Fruit fly (Drosophila melanogaster) whole organism, embryonic: ENCODE data around the gene Zip89B.

ENCODE experiments used
- Adf1 ChIP-seq: fragments of 200-800 bp; sonication (Bioruptor generic); IDR thresholded peaks from 2 replicates; pipeline ENCODE4 v1.3.6; 2022; ENCODE audit warnings: missing biosample characterization, missing genetic modification characterization
- CG10366 ChIP-seq: fragments of 200-800 bp; sonication (Bioruptor generic); IDR thresholded peaks from 2 replicates; pipeline ENCODE4 v1.3.6; 2022; ENCODE audit warnings: missing biosample characterization, missing genetic modification characterization
- CG11247 ChIP-seq: fragments of 200-800 bp; sonication (Bioruptor generic); IDR thresholded peaks from 2 replicates; pipeline ENCODE4 v1.3.6; 2022; ENCODE audit warnings: missing biosample characterization, missing genetic modification characterization
- CG11504 ChIP-seq: fragments of 200-800 bp; sonication (Bioruptor generic); optimal IDR thresholded peaks from 3 replicates; lab custom pipeline; 2019; ENCODE audit warnings: missing biosample characterization, mild to moderate bottlenecking, missing genetic modification characterization, moderate library complexity
- CG13287 ChIP-seq: fragments of 200-800 bp; sonication (Bioruptor generic); IDR thresholded peaks from 2 replicates; pipeline ENCODE4 v1.3.6; 2022; ENCODE audit warnings: missing biosample characterization, missing genetic modification characterization; ENCODE audit not compliant: partially characterized antibody
- CG14441 ChIP-seq: fragments of 200-800 bp; sonication (Bioruptor generic); IDR thresholded peaks from 2 replicates; pipeline ENCODE4 v1.3.6; 2022; ENCODE audit warnings: missing biosample characterization, missing genetic modification characterization
- CG17912 ChIP-seq: fragments of 200-800 bp; sonication (Bioruptor generic); optimal IDR thresholded peaks from 2 replicates; lab custom pipeline; 2018; ENCODE audit warnings: missing biosample characterization, mild to moderate bottlenecking, missing genetic modification characterization
- CG2116 ChIP-seq: fragments of 200-800 bp; sonication (Bioruptor generic); optimal IDR thresholded peaks from 3 replicates; lab custom pipeline; 2018; ENCODE audit warnings: missing biosample characterization, mild to moderate bottlenecking, missing genetic modification characterization
- CG2129 ChIP-seq: fragments of 200-800 bp; sonication (Bioruptor generic); IDR thresholded peaks from 2 replicates; pipeline ENCODE4 v1.3.6; 2022; ENCODE audit warnings: missing biosample characterization, missing genetic modification characterization; ENCODE audit not compliant: partially characterized antibody
- CG32532 ChIP-seq: fragments of 200-800 bp; sonication (Bioruptor generic); IDR thresholded peaks from 2 replicates; pipeline ENCODE4 v1.3.6; 2022; ENCODE audit warnings: missing biosample characterization, missing genetic modification characterization
- CG32772 ChIP-seq: fragments of 200-800 bp; sonication (Bioruptor generic); IDR thresholded peaks from 2 replicates; pipeline ENCODE4 v1.3.6; 2022; ENCODE audit warnings: missing biosample characterization, missing genetic modification characterization
- CG3407 ChIP-seq: fragments of 200-800 bp; sonication (Bioruptor generic); optimal IDR thresholded peaks from 2 replicates; lab custom pipeline; 2018; ENCODE audit warnings: missing biosample characterization, mild to moderate bottlenecking, missing genetic modification characterization
- CG34376 ChIP-seq: fragments of 200-800 bp; sonication (Bioruptor generic); optimal IDR thresholded peaks from 2 replicates; lab custom pipeline; 2018; ENCODE audit warnings: missing biosample characterization, mild to moderate bottlenecking, missing genetic modification characterization
- CG42726 ChIP-seq: fragments of 200-800 bp; sonication (Bioruptor generic); IDR thresholded peaks from 2 replicates; pipeline ENCODE4 v1.3.6; 2022; ENCODE audit warnings: missing biosample characterization, missing genetic modification characterization; ENCODE audit not compliant: partially characterized antibody
- CG4730 ChIP-seq: fragments of 200-800 bp; sonication (Bioruptor generic); IDR thresholded peaks from 2 replicates; pipeline ENCODE4 v1.3.6; 2022; ENCODE audit warnings: missing biosample characterization, missing genetic modification characterization
- CG6683 ChIP-seq: fragments of 200-800 bp; sonication (Bioruptor generic); optimal IDR thresholded peaks from 2 replicates; lab custom pipeline; 2017; ENCODE audit warnings: missing biosample characterization, mild to moderate bottlenecking, missing genetic modification characterization, missing genetic modification reagents
- CG6813 ChIP-seq: fragments of 200-800 bp; sonication (Bioruptor generic); optimal IDR thresholded peaks from 2 replicates; lab custom pipeline; 2017; ENCODE audit warnings: missing biosample characterization, missing genetic modification characterization, mild to moderate bottlenecking, moderate library complexity, missing genetic modification reagents
- CG9609 ChIP-seq: fragments of 200-800 bp; sonication (Bioruptor generic); optimal IDR thresholded peaks from 3 replicates; lab custom pipeline; 2016; ENCODE audit warnings: missing biosample characterization, missing genetic modification characterization
- Deaf1 ChIP-seq: fragments of 200-800 bp; optimal IDR thresholded peaks from 3 replicates; lab custom pipeline; 2019; ENCODE audit warnings: missing biosample characterization, mild to moderate bottlenecking, missing genetic modification characterization, moderate library complexity
- Dek ChIP-seq: fragments of 200-800 bp; sonication (Bioruptor generic); optimal IDR thresholded peaks from 3 replicates; lab custom pipeline; 2019; ENCODE audit warnings: missing biosample characterization, mild to moderate bottlenecking, missing genetic modification characterization, moderate library complexity
- Dp ChIP-seq: fragments of 200-800 bp; sonication (Bioruptor generic); optimal IDR thresholded peaks from 2 replicates; lab custom pipeline; 2018; ENCODE audit warnings: missing biosample characterization, mild to moderate bottlenecking, missing genetic modification characterization, moderate library complexity
- Gug ChIP-seq: fragments of 200-800 bp; sonication (Bioruptor generic); IDR thresholded peaks from 4 replicates; pipeline ENCODE4 v1.3.6; 2022; ENCODE audit warnings: missing biosample characterization, missing genetic modification characterization
- HLH54F ChIP-seq: fragments of 200-800 bp; sonication (Bioruptor generic); optimal IDR thresholded peaks from 3 replicates; lab custom pipeline; 2016; ENCODE audit warnings: missing biosample characterization, missing genetic modification characterization
- Lhr ChIP-seq: fragments of 200-800 bp; sonication (Bioruptor generic); optimal IDR thresholded peaks from 3 replicates; lab custom pipeline; 2017; ENCODE audit warnings: mild to moderate bottlenecking, missing biosample characterization, missing genetic modification reagents, missing genetic modification characterization
- MTF-1 ChIP-seq: fragments of 200-800 bp; sonication (Bioruptor generic); optimal IDR thresholded peaks from 2 replicates; lab custom pipeline; 2018; ENCODE audit warnings: missing biosample characterization, mild to moderate bottlenecking, missing genetic modification characterization, borderline replicate concordance
- Mes4 ChIP-seq: fragments of 200-800 bp; sonication (Bioruptor generic); optimal IDR thresholded peaks from 2 replicates; lab custom pipeline; 2016; ENCODE audit warnings: missing biosample characterization, missing genetic modification characterization
- Nf-YB ChIP-seq: fragments of 200-800 bp; sonication (Bioruptor generic); optimal IDR thresholded peaks from 3 replicates; lab custom pipeline; 2019; ENCODE audit warnings: missing biosample characterization, mild to moderate bottlenecking, missing genetic modification characterization, moderate library complexity
- Oaz ChIP-seq: fragments of 200-800 bp; sonication (Bioruptor generic); IDR thresholded peaks from 2 replicates; pipeline ENCODE4 v1.3.6; 2022; ENCODE audit warnings: missing biosample characterization, missing genetic modification characterization
- PHDP ChIP-seq: fragments of 200-800 bp; sonication (Bioruptor generic); optimal IDR thresholded peaks from 3 replicates; lab custom pipeline; 2018; ENCODE audit warnings: missing biosample characterization, mild to moderate bottlenecking, missing genetic modification characterization, moderate library complexity
- Rx ChIP-seq: fragments of 200-800 bp; sonication (Bioruptor generic); IDR thresholded peaks from 2 replicates; pipeline ENCODE4 v1.3.6; 2022; ENCODE audit warnings: missing biosample characterization, missing genetic modification characterization
- Six4 ChIP-seq: fragments of 200-800 bp; sonication (Bioruptor generic); optimal IDR thresholded peaks from 2 replicates; lab custom pipeline; 2016; ENCODE audit warnings: missing biosample characterization, missing genetic modification characterization
- Sox102F ChIP-seq: fragments of 200-800 bp; sonication (Bioruptor generic); optimal IDR thresholded peaks from 2 replicates; lab custom pipeline; 2018; ENCODE audit warnings: missing biosample characterization, mild to moderate bottlenecking, missing genetic modification characterization, moderate library complexity
- Vsx1 ChIP-seq: fragments of 200-800 bp; sonication (Bioruptor generic); optimal IDR thresholded peaks from 2 replicates; lab custom pipeline; 2017; ENCODE audit warnings: missing biosample characterization, mild to moderate bottlenecking, missing genetic modification characterization, missing genetic modification reagents
- amos ChIP-seq: fragments of 200-800 bp; sonication (Bioruptor generic); IDR thresholded peaks from 2 replicates; pipeline ENCODE4 v1.3.6; 2022; ENCODE audit warnings: missing biosample characterization, missing genetic modification characterization; ENCODE audit not compliant: partially characterized antibody
- aop ChIP-seq: fragments of 200-800 bp; sonication (Bioruptor generic); IDR thresholded peaks from 2 replicates; pipeline ENCODE4 v1.3.6; 2022; ENCODE audit warnings: missing biosample characterization, missing genetic modification characterization
- caup ChIP-seq: fragments of 200-800 bp; sonication (Bioruptor generic); optimal IDR thresholded peaks from 3 replicates; lab custom pipeline; 2017; ENCODE audit warnings: missing biosample characterization, mild to moderate bottlenecking, missing genetic modification characterization, moderate library complexity; ENCODE audit not compliant: severe bottlenecking
- da ChIP-seq: fragments of 200-800 bp; sonication (Bioruptor generic); optimal IDR thresholded peaks from 2 replicates; lab custom pipeline; 2016; ENCODE audit warnings: missing biosample characterization, missing genetic modification characterization
- esg ChIP-seq: fragments of 200-800 bp; sonication (Bioruptor generic); conservative IDR thresholded peaks from 2 replicates; pipeline ENCODE4 v1.3.6; 2022; ENCODE audit warnings: missing biosample characterization, missing genetic modification characterization
- ftz-f1 ChIP-seq: fragments of 200-800 bp; sonication (Bioruptor generic); optimal IDR thresholded peaks from 2 replicates; lab custom pipeline; 2016; ENCODE audit warnings: missing biosample characterization, missing genetic modification characterization
- fu2 ChIP-seq: fragments of 200-800 bp; sonication (Bioruptor generic); optimal IDR thresholded peaks from 2 replicates; lab custom pipeline; 2016; ENCODE audit warnings: missing biosample characterization, missing genetic modification characterization
- her ChIP-seq: fragments of 200-800 bp; sonication (Bioruptor generic); optimal IDR thresholded peaks from 2 replicates; lab custom pipeline; 2016; ENCODE audit warnings: missing biosample characterization, missing genetic modification characterization
- jigr1 ChIP-seq: fragments of 200-800 bp; sonication (Bioruptor generic); IDR thresholded peaks from 3 replicates; pipeline ENCODE4 v1.3.6; 2022; ENCODE audit warnings: missing biosample characterization, missing genetic modification characterization
- pum ChIP-seq: fragments of 200-800 bp; sonication (Bioruptor generic); optimal IDR thresholded peaks from 2 replicates; lab custom pipeline; 2016; ENCODE audit warnings: missing biosample characterization, missing genetic modification characterization
- row ChIP-seq: fragments of 200-800 bp; sonication (Bioruptor generic); IDR thresholded peaks from 3 replicates; pipeline ENCODE4 v1.3.6; 2022; ENCODE audit warnings: missing biosample characterization, missing genetic modification characterization
- ssp ChIP-seq: fragments of 200-800 bp; sonication (Bioruptor generic); IDR thresholded peaks from 2 replicates; pipeline ENCODE4 v1.3.6; 2022; ENCODE audit warnings: missing biosample characterization, missing genetic modification characterization
- stwl ChIP-seq: fragments of 200-800 bp; sonication (Bioruptor generic); optimal IDR thresholded peaks from 3 replicates; lab custom pipeline; 2018; ENCODE audit warnings: missing biosample characterization, mild to moderate bottlenecking, missing genetic modification characterization, moderate library complexity
- vvl ChIP-seq: fragments of 200-800 bp; sonication (Bioruptor generic); IDR thresholded peaks from 2 replicates; pipeline ENCODE4 v1.3.6; 2022; ENCODE audit warnings: missing biosample characterization, missing genetic modification characterization
- zen ChIP-seq: fragments of 200-800 bp; sonication (Bioruptor generic); optimal IDR thresholded peaks from 3 replicates; lab custom pipeline; 2018; ENCODE audit warnings: missing biosample characterization, mild to moderate bottlenecking, missing genetic modification characterization, moderate library complexity
- zfh2 ChIP-seq: fragments of 200-800 bp; sonication (Bioruptor generic); optimal IDR thresholded peaks from 2 replicates; lab custom pipeline; 2016; ENCODE audit warnings: missing biosample characterization, missing genetic modification characterization

Zip89B gene

dm6 chr3R:16356215-16356862, 50.8 kb downstream of the Zip89B start (continued):
- TF ChIP-seq CG11504 (no peak), CG2129 (no peak), Lhr (GFP tag; lab: Kevin White, UChicago) (no peak), PHDP (tag; lab: Kevin White, UChicago) (no peak), esg (GFP tag; lab: Robert Waterston, UW) (no peak), Nf-YB (GFP tag; lab: Kevin White, UChicago) (no peak), Vsx1 (GFP tag; lab: Kevin White, UChicago) (peak; percentile 32), fu2 (GFP tag; lab: Kevin White, UChicago) (no peak)

- no peak for TF ChIP-seq CG10366
- no peak for TF ChIP-seq CG42726 (GFP tag; lab: Robert Waterston, UW)
- peak; percentile 55; the same call in 1 of the 2 replicates for TF ChIP-seq CG13287 (GFP tag; lab: Robert Waterston, UW)
- TF ChIP-seq her (GFP tag; lab: Kevin White, UChicago), result no peak
- TF ChIP-seq Oaz, result no peak
- no peak for TF ChIP-seq CG17912 (GFP tag; lab: Kevin White, UChicago)
- TF ChIP-seq CG32772, result no peak
- peak; percentile 17; the same call in 1 of the 2 replicates for TF ChIP-seq CG32532 (GFP tag; lab: Robert Waterston, UW)
- TF ChIP-seq CG3407, result no peak
- TF ChIP-seq aop (GFP tag; lab: Robert Waterston, UW), result no peak
- no peak for TF ChIP-seq caup
- TF ChIP-seq row (GFP tag; lab: Robert Waterston, UW), result no peak
- no peak for TF ChIP-seq zfh2 (GFP tag; lab: Kevin White, UChicago)
- no peak for TF ChIP-seq pum (GFP tag; lab: Kevin White, UChicago)
- no peak for TF ChIP-seq vvl (GFP tag; lab: Robert Waterston, UW)
- TF ChIP-seq MTF-1, result no peak
- TF ChIP-seq Sox102F, result no peak
- TF ChIP-seq Mes4 (GFP tag; lab: Kevin White, UChicago), result no peak
- no peak for TF ChIP-seq Gug
- no peak for TF ChIP-seq Rx (GFP tag; lab: Robert Waterston, UW)
- peak; percentile 45 for TF ChIP-seq ftz-f1
- TF ChIP-seq CG9609 (GFP tag; lab: Kevin White, UChicago), result no peak
- TF ChIP-seq da (GFP tag; lab: Kevin White, UChicago), result no peak
- TF ChIP-seq Adf1, result peak; percentile 53; the same call in 1 of the 2 replicates
- TF ChIP-seq Deaf1 (tag; lab: Kevin White, UChicago), result peak; percentile 58
- peak; percentile 58 for TF ChIP-seq CG34376 (GFP tag; lab: Kevin White, UChicago)
- TF ChIP-seq CG4730 (GFP tag; lab: Robert Waterston, UW), result no peak
- no peak for TF ChIP-seq CG6813 (GFP tag; lab: Kevin White, UChicago)
- no peak for TF ChIP-seq ssp (GFP tag; lab: Robert Waterston, UW)
- TF ChIP-seq Dek (tag; lab: Kevin White, UChicago), result no peak
- no peak for TF ChIP-seq CG14441 (GFP tag; lab: Robert Waterston, UW)
- TF ChIP-seq CG11247 (GFP tag; lab: Robert Waterston, UW), result no peak
- TF ChIP-seq jigr1 (GFP tag; lab: Robert Waterston, UW), result no peak
- TF ChIP-seq CG6683 (GFP tag; lab: Kevin White, UChicago), result no peak
- TF ChIP-seq HLH54F (GFP tag; lab: Kevin White, UChicago), result no peak
- no peak for TF ChIP-seq Six4
- TF ChIP-seq zen (tag; lab: Kevin White, UChicago), result no peak
- no peak for TF ChIP-seq stwl (tag; lab: Kevin White, UChicago)
- TF ChIP-seq amos (GFP tag; lab: Robert Waterston, UW), result peak; percentile 46; the same call in 1 of the 2 replicates
- no peak for TF ChIP-seq CG2116
- TF ChIP-seq Dp (GFP tag; lab: Kevin White, UChicago), result no peak
Observed at dm6 chr3R:16356863-16357215, 51.3 kb downstream of the Zip89B start, which contains the start of gene CG10311. CG10311 (minus strand) TSS chr3R:16357015.
